Fruit fly (Drosophila melanogaster): ENCODE measurements around the gene Aos1.
A peak's percentile ranks its signal among the peaks of the same experiment; 100 is the strongest.

The Aos1 gene

DNA sequence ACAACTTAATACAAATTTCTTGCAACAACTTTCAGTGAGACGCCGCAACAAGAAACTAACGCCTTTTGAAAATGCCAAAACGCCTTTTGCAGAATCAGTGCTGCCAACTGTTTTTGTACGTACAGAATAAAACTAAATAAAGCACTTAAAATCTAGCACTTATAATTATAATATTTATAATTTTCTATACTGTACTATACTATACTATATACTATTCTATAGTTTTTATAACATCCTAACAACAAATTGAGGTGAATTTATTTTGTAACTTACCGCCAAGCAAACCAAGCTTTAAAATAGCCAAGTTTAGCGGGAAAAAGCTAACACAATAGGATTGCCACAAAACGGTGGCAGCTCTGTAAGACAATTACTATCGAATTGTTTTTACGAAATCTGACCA, at the start of gene Aos1, which contains the start of gene Srlp (continued):
- TF ChIP-seq CG4854 (GFP tag; optimal IDR thresholded peaks at IDR 0.05) (no peak), CG13624 (GFP tag; optimal IDR thresholded peaks at IDR 0.05) (no peak), CG10209 (GFP tag; optimal IDR thresholded peaks at IDR 0.05) (peak; percentile 34), eve (GFP tag; optimal IDR thresholded peaks at IDR 0.05) (no peak), Adf1 (GFP tag; IDR thresholded peaks at IDR 0.05) (no peak), H15 (GFP tag; IDR thresholded peaks at IDR 0.05) (no peak), Fer3 (tag; optimal IDR thresholded peaks at IDR 0.05) (peak; percentile 54), so (GFP tag; IDR thresholded peaks at IDR 0.05) (no peak), CG9215 (GFP tag; IDR thresholded peaks at IDR 0.05) (peak; percentile 58), fd64A (GFP tag; optimal IDR thresholded peaks at IDR 0.05) (no peak), Hey (tag; optimal IDR thresholded peaks at IDR 0.05) (no peak), CG8765 (GFP tag; IDR thresholded peaks at IDR 0.05) (no peak), CG16779 (GFP tag; IDR thresholded peaks at IDR 0.05) (no peak), eyg (GFP tag; optimal IDR thresholded peaks at IDR 0.05) (no peak), Tbp (GFP tag; optimal IDR thresholded peaks at IDR 0.05) (no peak), Sox102F (GFP tag; optimal IDR thresholded peaks at IDR 0.05) (no peak), CG10654 (GFP tag; optimal IDR thresholded peaks at IDR 0.05) (peak; percentile 24), CG9876 (GFP tag; optimal IDR thresholded peaks at IDR 0.05) (no peak), corto (GFP tag; optimal IDR thresholded peaks at IDR 0.05) (no peak), CG9437 (GFP tag; optimal IDR thresholded peaks at IDR 0.05) (peak; percentile 51), CG8924 (tag; optimal IDR thresholded peaks at IDR 0.05) (peak; percentile 75), tna (GFP tag; IDR thresholded peaks at IDR 0.05; ENCODE audit: partially characterized antibody) (no peak), tap (tag; optimal IDR thresholded peaks at IDR 0.05) (no peak), CG3995 (GFP tag; optimal IDR thresholded peaks at IDR 0.05) (no peak), gsb (GFP tag; IDR thresholded peaks at IDR 0.05) (no peak), E2f1 (GFP tag; IDR thresholded peaks at IDR 0.05) (0 out of 2 replicates have a peak, but pooled peaks have one; percentile 8), NC2β (GFP tag; optimal IDR thresholded peaks at IDR 0.05) (no peak), CG14710 (tag; optimal IDR thresholded peaks at IDR 0.05) (peak; percentile 86), CG15269 (tag; optimal IDR thresholded peaks at IDR 0.05) (no peak), crol (GFP tag; IDR thresholded peaks at IDR 0.05) (no peak), CG5245 (GFP tag; optimal IDR thresholded peaks at IDR 0.05) (peak; percentile 63), CG14965 (GFP tag; optimal IDR thresholded peaks at IDR 0.05; ENCODE audit: borderline replicate concordance) (no peak), grn (GFP tag; optimal IDR thresholded peaks at IDR 0.05) (no peak), hkb (optimal IDR thresholded peaks at IDR 0.05) (no peak), hkb (GFP tag; IDR thresholded peaks at IDR 0.05) (no peak), Meics (GFP tag; optimal IDR thresholded peaks at IDR 0.05) (no peak), Taf1 (GFP tag; IDR thresholded peaks at IDR 0.05) (no peak), unc-4 (GFP tag; IDR thresholded peaks at IDR 0.05; ENCODE audit: partially characterized antibody) (peak; percentile 43; the same call in 1 of the 2 replicates), Mrtf (GFP tag; IDR thresholded peaks at IDR 0.05) (no peak), wek (GFP tag; optimal IDR thresholded peaks at IDR 0.05) (no peak), CG17912 (GFP tag; optimal IDR thresholded peaks at IDR 0.05) (peak; percentile 3), CG8388 (GFP tag; optimal IDR thresholded peaks at IDR 0.05) (peak; percentile 44), Side (GFP tag; optimal IDR thresholded peaks at IDR 0.05) (no peak), Asciz (GFP tag; optimal IDR thresholded peaks at IDR 0.05) (no peak), mam (GFP tag; optimal IDR thresholded peaks at IDR 0.05) (peak; percentile 15), CG7357 (GFP tag; IDR thresholded peaks at IDR 0.05) (no peak), CG6272 (GFP tag; IDR thresholded peaks at IDR 0.05) (no peak), CG12071 (GFP tag; optimal IDR thresholded peaks at IDR 0.05) (no peak), Bgb (GFP tag; IDR thresholded peaks at IDR 0.05; ENCODE audit: partially characterized antibody) (no peak), Rfx (GFP tag; IDR thresholded peaks at IDR 0.05) (0 out of 2 replicates have a peak, but pooled peaks have one; percentile 36), nau (GFP tag; optimal IDR thresholded peaks at IDR 0.05) (no peak), tx (GFP tag; optimal IDR thresholded peaks at IDR 0.05) (no peak)
